Worm (Caenorhabditis elegans) whole organism, young adult: ENCODE results near the gene Y54F10AM.11.

Experiments used
- C17E4.6 ChIP-seq: fragments of 200-800 bp; sonication (Bioruptor generic); IDR thresholded peaks from 2 replicates; pipeline ENCODE4 v1.3.6; 2022; ENCODE audit warnings: missing genetic modification reagents, missing genetic modification characterization, missing compliant biosample characterization
- F23B12.7 ChIP-seq: sonication (generic microtip); optimal IDR thresholded peaks from 2 replicates; lab custom pipeline; 2017; ENCODE audit warnings: missing genetic modification characterization, mild to moderate bottlenecking, missing compliant biosample characterization, antibody characterized with exemption, moderate library complexity; ENCODE audit not compliant: insufficient read depth
- F37B4.10 ChIP-seq: fragments of 200-800 bp; sonication (Bioruptor generic); IDR thresholded peaks from 2 replicates; pipeline ENCODE4 v1.3.6; 2022; ENCODE audit warnings: missing genetic modification characterization, missing compliant biosample characterization
- Y53F4B.3 ChIP-seq: fragments of 200-800 bp; sonication (Bioruptor generic); IDR thresholded peaks from 2 replicates; pipeline ENCODE4 v1.3.6; 2022; ENCODE audit warnings: missing genetic modification reagents, missing genetic modification characterization, missing compliant biosample characterization
- Y79H2A.3 ChIP-seq: fragments of 200-800 bp; sonication (Bioruptor generic); conservative IDR thresholded peaks from 2 replicates; pipeline ENCODE4 v1.3.6; 2022; ENCODE audit warnings: missing genetic modification reagents, missing genetic modification characterization, missing compliant biosample characterization
- ZK185.1 ChIP-seq: sonication (generic microtip); optimal IDR thresholded peaks from 2 replicates; lab custom pipeline; 2016; ENCODE audit warnings: mild to moderate bottlenecking, missing genetic modification characterization, missing compliant biosample characterization; ENCODE audit not compliant: poor library complexity, severe bottlenecking
- aptf-2 ChIP-seq: fragments of 200-800 bp; sonication (Bioruptor generic); conservative IDR thresholded peaks from 2 replicates; pipeline ENCODE4 v1.3.6; 2022; ENCODE audit warnings: missing genetic modification reagents, missing genetic modification characterization, missing compliant biosample characterization
- attf-3 ChIP-seq: fragments of 200-800 bp; sonication (Bioruptor generic); conservative IDR thresholded peaks from 2 replicates; pipeline ENCODE4 v1.3.6; 2022; ENCODE audit warnings: missing genetic modification reagents, missing genetic modification characterization, missing compliant biosample characterization
- attf-5 ChIP-seq: fragments of 200-800 bp; sonication (Bioruptor generic); optimal IDR thresholded peaks from 2 replicates; lab custom pipeline; 2018; ENCODE audit warnings: mild to moderate bottlenecking, missing genetic modification characterization, missing compliant biosample characterization
- attf-6 ChIP-seq: fragments of 200-800 bp; sonication (Bioruptor generic); IDR thresholded peaks from 2 replicates; pipeline ENCODE4 v1.3.6; 2022; ENCODE audit warnings: missing genetic modification reagents, missing genetic modification characterization, missing compliant biosample characterization
- ccch-3 ChIP-seq: fragments of 200-800 bp; sonication (Bioruptor generic); optimal IDR thresholded peaks from 2 replicates; lab custom pipeline; 2018; ENCODE audit warnings: mild to moderate bottlenecking, missing genetic modification characterization, missing compliant biosample characterization
- cebp-1 ChIP-seq, 2 experiments: fragments of 200-800 bp in 1 of 2; sonication (Bioruptor generic) in 1 of 2; sonication (generic microtip) in 1 of 2; IDR thresholded peaks in 1 of 2; optimal IDR thresholded peaks in 1 of 2; 2 replicates each; pipeline versions ENCODE4 v1.3.6 to Lab custom; 2017 to 2022; ENCODE audit warnings: missing compliant biosample characterization in 2 of 2, missing genetic modification characterization in 2 of 2, mild to moderate bottlenecking in 1 of 2, missing genetic modification reagents in 1 of 2, moderate library complexity in 1 of 2
- ceh-79 ChIP-seq: sonication (generic microtip); optimal IDR thresholded peaks from 2 replicates; lab custom pipeline; 2017; ENCODE audit warnings: mild to moderate bottlenecking, missing genetic modification characterization, missing compliant biosample characterization
- chd-7 ChIP-seq: sonication (generic microtip); optimal IDR thresholded peaks from 2 replicates; lab custom pipeline; 2016; ENCODE audit warnings: mild to moderate bottlenecking, missing genetic modification characterization, moderate library complexity, missing compliant biosample characterization
- dpl-1 ChIP-seq: fragments of 150-350 bp; optimal IDR thresholded peaks from 2 replicates; lab custom pipeline; 2014; ENCODE audit warnings: missing biosample characterization, missing genetic modification reagents, missing genetic modification characterization
- egl-44 ChIP-seq: fragments of 200-800 bp; sonication (Bioruptor generic); IDR thresholded peaks from 2 replicates; pipeline ENCODE4 v1.3.6; 2022; ENCODE audit warnings: missing genetic modification reagents, missing genetic modification characterization, missing compliant biosample characterization
- egrh-3 ChIP-seq: fragments of 200-800 bp; sonication (Bioruptor generic); IDR thresholded peaks from 2 replicates; pipeline ENCODE4 v1.3.6; 2022; ENCODE audit warnings: missing genetic modification reagents, missing genetic modification characterization, missing compliant biosample characterization
- ets-4 ChIP-seq: fragments of 200-800 bp; sonication (Bioruptor generic); optimal IDR thresholded peaks from 2 replicates; lab custom pipeline; 2018; ENCODE audit warnings: mild to moderate bottlenecking, missing genetic modification characterization, missing compliant biosample characterization
- hmg-1.2 ChIP-seq: fragments of 200-800 bp; sonication (Bioruptor generic); IDR thresholded peaks from 2 replicates; pipeline ENCODE4 v1.3.6; 2022; ENCODE audit warnings: missing genetic modification reagents, missing genetic modification characterization, missing compliant biosample characterization
- hmg-20 ChIP-seq: fragments of 200-800 bp; sonication (Bioruptor generic); IDR thresholded peaks from 2 replicates; pipeline ENCODE4 v1.3.6; 2022; ENCODE audit warnings: missing genetic modification reagents, missing genetic modification characterization, missing compliant biosample characterization
- lin-35 ChIP-seq, 3 experiments: fragments of 150-350 bp in 2 of 3; sonication (generic microtip) in 1 of 3; optimal IDR thresholded peaks; 2 replicates each; lab custom pipeline; 2014 to 2018; ENCODE audit warnings: missing biosample characterization in 3 of 3, missing genetic modification characterization in 3 of 3, missing genetic modification reagents in 3 of 3
- lin-40 ChIP-seq: sonication (generic microtip); optimal IDR thresholded peaks from 2 replicates; lab custom pipeline; 2016; ENCODE audit warnings: missing genetic modification characterization, mild to moderate bottlenecking, missing compliant biosample characterization, missing genotype, missing genetic modification reagents
- lin-54 ChIP-seq: fragments of 200-800 bp; sonication (Bioruptor generic); optimal IDR thresholded peaks from 2 replicates; lab custom pipeline; 2018; ENCODE audit warnings: mild to moderate bottlenecking, missing genetic modification characterization, missing compliant biosample characterization
- lsl-1 ChIP-seq: fragments of 200-800 bp; sonication (Bioruptor generic); optimal IDR thresholded peaks from 2 replicates; lab custom pipeline; 2018; ENCODE audit warnings: mild to moderate bottlenecking, missing genetic modification characterization, moderate library complexity, missing compliant biosample characterization
- mcd-1 ChIP-seq: fragments of 200-800 bp; sonication (Bioruptor generic); IDR thresholded peaks from 2 replicates; pipeline ENCODE4 v1.3.6; 2022; ENCODE audit warnings: missing genetic modification reagents, missing genetic modification characterization, missing compliant biosample characterization
- mel-28 ChIP-seq: sonication (generic microtip); optimal IDR thresholded peaks from 2 replicates; lab custom pipeline; 2016; ENCODE audit warnings: borderline replicate concordance, mild to moderate bottlenecking, missing genetic modification characterization, missing compliant biosample characterization
- mes-4 ChIP-seq: sonication (generic microtip); optimal IDR thresholded peaks from 2 replicates; lab custom pipeline; 2016; ENCODE audit warnings: missing genotype, missing genetic modification characterization, missing compliant biosample characterization
- nhr-80 ChIP-seq: sonication (generic microtip); optimal IDR thresholded peaks from 2 replicates; lab custom pipeline; 2016; ENCODE audit warnings: missing genetic modification characterization, missing compliant biosample characterization
- pha-4 ChIP-seq: fragments of 150-350 bp; sonication (generic microtip); optimal IDR thresholded peaks from 2 replicates; lab custom pipeline; 2014; ENCODE audit warnings: missing biosample characterization, missing genetic modification reagents, missing genetic modification characterization
- rec-8 ChIP-seq, 2 experiments: sonication (generic microtip); optimal IDR thresholded peaks; 2 replicates each; lab custom pipeline; 2016; ENCODE audit warnings: mild to moderate bottlenecking in 2 of 2, missing genetic modification characterization in 2 of 2, missing genetic modification reagents in 2 of 2, missing genotype in 2 of 2, missing biosample characterization in 1 of 2, missing compliant biosample characterization in 1 of 2, moderate library complexity in 1 of 2
- repo-1 ChIP-seq: sonication (generic microtip); optimal IDR thresholded peaks from 2 replicates; lab custom pipeline; 2017; ENCODE audit warnings: mild to moderate bottlenecking, missing genetic modification characterization, missing compliant biosample characterization
- snpc-1.1 ChIP-seq: sonication (generic microtip); optimal IDR thresholded peaks from 2 replicates; lab custom pipeline; 2017; ENCODE audit warnings: missing genetic modification characterization, mild to moderate bottlenecking, missing compliant biosample characterization, antibody characterized with exemption, moderate library complexity, missing genotype, missing genetic modification reagents; ENCODE audit not compliant: insufficient read depth
- snpc-1.3 ChIP-seq: sonication (generic microtip); optimal IDR thresholded peaks from 2 replicates; lab custom pipeline; 2017; ENCODE audit warnings: missing genetic modification characterization, mild to moderate bottlenecking, missing compliant biosample characterization, antibody characterized with exemption, moderate library complexity, missing genotype, missing genetic modification reagents; ENCODE audit not compliant: insufficient read depth
- snpc-3.4 ChIP-seq: sonication (generic microtip); optimal IDR thresholded peaks from 2 replicates; lab custom pipeline; 2017; ENCODE audit warnings: missing genetic modification characterization, mild to moderate bottlenecking, missing compliant biosample characterization, antibody characterized with exemption, moderate library complexity, missing genotype, missing genetic modification reagents
- somi-1 ChIP-seq: fragments of 200-800 bp; sonication (Bioruptor generic); optimal IDR thresholded peaks from 2 replicates; lab custom pipeline; 2018; ENCODE audit warnings: mild to moderate bottlenecking, missing genetic modification characterization, missing compliant biosample characterization
- tbp1 ChIP-seq: fragments of 200-800 bp; sonication (Bioruptor generic); optimal IDR thresholded peaks from 2 replicates; lab custom pipeline; 2018; ENCODE audit warnings: mild to moderate bottlenecking, missing genetic modification characterization, missing compliant biosample characterization
- tlf-1 ChIP-seq: fragments of 200-800 bp; sonication (Bioruptor generic); optimal IDR thresholded peaks from 2 replicates; lab custom pipeline; 2018; ENCODE audit warnings: mild to moderate bottlenecking, missing genetic modification characterization, missing compliant biosample characterization
- xnd-1 ChIP-seq: sonication (generic microtip); optimal IDR thresholded peaks from 2 replicates; lab custom pipeline; 2016; ENCODE audit warnings: missing genotype, missing genetic modification reagents, missing genetic modification characterization, missing compliant biosample characterization
- ztf-18 ChIP-seq: sonication (generic microtip); optimal IDR thresholded peaks from 2 replicates; lab custom pipeline; 2016; ENCODE audit warnings: missing genotype, mild to moderate bottlenecking, missing genetic modification characterization, missing compliant biosample characterization
- ztf-25 ChIP-seq: fragments of 200-800 bp; sonication (Bioruptor generic); IDR thresholded peaks from 2 replicates; pipeline ENCODE4 v1.3.6; 2022; ENCODE audit warnings: missing genetic modification reagents, missing genetic modification characterization, missing compliant biosample characterization

Gene Y54F10AM.11

DNA sequence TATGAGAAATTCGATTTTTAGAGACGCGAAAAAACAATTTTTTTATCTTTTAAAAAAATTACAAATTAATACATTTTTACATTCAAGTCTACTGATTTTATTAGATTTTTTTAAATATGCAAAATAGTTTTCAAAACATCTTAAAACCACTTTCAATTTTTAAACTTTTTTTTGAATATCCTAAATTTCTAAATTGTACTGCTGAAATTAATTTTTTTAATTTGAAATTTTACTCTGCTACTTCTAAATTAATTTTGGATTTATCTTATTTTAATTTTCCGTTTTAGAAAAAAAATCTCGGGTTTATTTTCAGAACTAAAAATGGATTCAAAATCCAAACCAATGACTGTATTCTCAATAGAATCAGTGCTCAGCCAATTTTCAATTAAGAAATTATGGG, 15.2 kb upstream of the Y54F10AM.11 start, which contains the start of gene Y71H2B.8:
TSS of gene Y71H2B.8 (plus strand) at position 301 of the 400 bp plus-strand sequence.
- TF ChIP-seq snpc-3.4 (tag; lab: Kevin White, UChicago) = no peak
- no peak for TF ChIP-seq chd-7
- no peak for TF ChIP-seq pha-4
- no peak for TF ChIP-seq mcd-1
- no peak for TF ChIP-seq snpc-1.3 (tag; lab: Kevin White, UChicago)
- TF ChIP-seq somi-1 (GFP tag; lab: Kevin White, UChicago) = no peak
- TF ChIP-seq, all 124 proteins: peak for 0

DNA sequence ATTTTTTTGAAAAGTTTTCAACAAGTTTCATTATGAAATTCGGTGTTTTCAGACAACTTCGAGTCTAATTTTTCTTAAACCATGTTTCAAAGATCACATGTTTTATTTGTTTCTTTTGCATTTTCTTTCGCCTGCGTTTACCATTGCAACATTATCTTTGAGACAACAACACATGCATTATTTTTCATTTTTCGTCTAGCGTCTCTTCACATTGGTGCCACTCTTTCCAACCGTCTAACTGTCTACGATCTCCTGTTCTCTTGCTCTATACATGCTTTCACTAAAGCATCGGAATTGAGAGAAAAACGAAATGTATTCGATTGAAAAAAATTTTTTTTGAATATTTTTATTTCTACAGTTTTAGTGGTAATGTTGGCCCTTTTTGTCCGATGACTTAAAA, 14.8 kb upstream of the Y54F10AM.11 start:
- TF ChIP-seq ztf-25 (GFP tag; lab: Robert Waterston, UW) (no peak), attf-5 (GFP tag; lab: Kevin White, UChicago) (peak; percentile 61), lin-35 (GFP tag; optimal IDR thresholded peaks at IDR 0.05; lab: Kevin White, UChicago) (no peak), lin-40 (tag; lab: Kevin White, UChicago) (peak; percentile 3), ccch-3 (GFP tag; lab: Kevin White, UChicago) (no peak), mes-4 (tag; lab: Kevin White, UChicago) (no peak), attf-6 (GFP tag; lab: Robert Waterston, UW) (no peak), ets-4 (no peak), egrh-3 (no peak), ceh-79 (tag; lab: Kevin White, UChicago) (no peak), F23B12.7 (tag; lab: Kevin White, UChicago) (no peak), ztf-18 (tag; lab: Kevin White, UChicago) (no peak), hmg-1.2 (GFP tag; lab: Robert Waterston, UW) (peak; percentile 97), snpc-1.1 (no peak), dpl-1 (no peak), aptf-2 (GFP tag; lab: Robert Waterston, UW) (no peak), C17E4.6 (no peak), Y53F4B.3 (GFP tag; lab: Robert Waterston, UW) (no peak), lin-54 (GFP tag; lab: Kevin White, UChicago) (no peak), cebp-1 (GFP tag; IDR thresholded peaks at IDR 0.05; lab: Robert Waterston, UW) (no peak), cebp-1 (tag; optimal IDR thresholded peaks at IDR 0.05; lab: Kevin White, UChicago) (peak; percentile 53), tbp1 (GFP tag; lab: Kevin White, UChicago) (no peak), nhr-80 (tag; lab: Kevin White, UChicago) (peak; percentile 31), tlf-1 (no peak)

ce11 chrIII:2577982-2578381, 14.2 kb upstream of the Y54F10AM.11 start:
- TF ChIP-seq repo-1 (tag; lab: Kevin White, UChicago) = no peak
- no peak for TF ChIP-seq attf-3 (GFP tag; lab: Robert Waterston, UW)
- no peak for TF ChIP-seq hmg-20
- TF ChIP-seq lsl-1 (GFP tag; lab: Kevin White, UChicago) = no peak
- TF ChIP-seq F37B4.10 (GFP tag; lab: Robert Waterston, UW) = no peak
- no peak for TF ChIP-seq xnd-1 (tag; lab: Kevin White, UChicago)
- TF ChIP-seq egl-44 (GFP tag; lab: Robert Waterston, UW) = no peak
- TF ChIP-seq rec-8 (tag; optimal IDR thresholded peaks at IDR 0.05; lab: Kevin White, UChicago) = no peak
- TF ChIP-seq Y79H2A.3 (GFP tag; lab: Robert Waterston, UW) = no peak
- no peak for TF ChIP-seq ZK185.1 (tag; lab: Kevin White, UChicago)
- no peak for TF ChIP-seq mel-28
